Fruit fly (Drosophila melanogaster): Measurements from ENCODE around the gene CG13473.
A peak's percentile ranks its signal among the peaks of the same experiment; 100 is the strongest.

The CG13473 gene

dm6 chr3L:14759984-14760626 is 31.5 kb downstream of the CG13473 start (continued):
- TF ChIP-seq CG10321 (GFP tag; IDR thresholded peaks at IDR 0.05) = 0 out of 2 replicates have a peak, but pooled peaks have one; percentile 42
- peak; percentile 54 for TF ChIP-seq oc (tag; optimal IDR thresholded peaks at IDR 0.05)
- TF ChIP-seq btn (GFP tag; optimal IDR thresholded peaks at IDR 0.05) = no peak
- TF ChIP-seq Lhr (GFP tag; optimal IDR thresholded peaks at IDR 0.05) = peak; percentile 26
- TF ChIP-seq CG12071 (GFP tag; optimal IDR thresholded peaks at IDR 0.05) = peak; percentile 58
- TF ChIP-seq CG17912 (GFP tag; optimal IDR thresholded peaks at IDR 0.05) = no peak
- TF ChIP-seq E2f2 (GFP tag; IDR thresholded peaks at IDR 0.05) = peak; percentile 56
- TF ChIP-seq ttk (GFP tag; IDR thresholded peaks at IDR 0.05) = peak; percentile 44; the same call in 1 of the 2 replicates
- peak; percentile 14 for TF ChIP-seq CG1529 (GFP tag; optimal IDR thresholded peaks at IDR 0.05)
- TF ChIP-seq CG11504 (tag; optimal IDR thresholded peaks at IDR 0.05) = peak; percentile 78
- 0 out of 3 replicates have a peak, but pooled peaks have one; percentile 34 for TF ChIP-seq Aef1 (GFP tag; IDR thresholded peaks at IDR 0.05)
- TF ChIP-seq br (optimal IDR thresholded peaks at IDR 0.05) = no peak
- peak; percentile 19 for TF ChIP-seq Nf-YB (GFP tag; optimal IDR thresholded peaks at IDR 0.05)
- 0 out of 3 replicates have a peak, but pooled peaks have one; percentile 35 for TF ChIP-seq ase (GFP tag; IDR thresholded peaks at IDR 0.05)
- peak; percentile 44 for TF ChIP-seq Atf3 (GFP tag; optimal IDR thresholded peaks at IDR 0.05)
- no peak for TF ChIP-seq fd102C (GFP tag; optimal IDR thresholded peaks at IDR 0.05)
- peak; percentile 64 for TF ChIP-seq CG6854 (GFP tag; optimal IDR thresholded peaks at IDR 0.05)
- TF ChIP-seq prd (optimal IDR thresholded peaks at IDR 0.05) = no peak
- peak; percentile 74 for TF ChIP-seq prd (GFP tag; IDR thresholded peaks at IDR 0.05)
- peak; percentile 81 for TF ChIP-seq Sox102F (GFP tag; optimal IDR thresholded peaks at IDR 0.05)
- TF ChIP-seq CG18599 (GFP tag; optimal IDR thresholded peaks at IDR 0.05) = peak; percentile 66
- TF ChIP-seq pros (GFP tag; optimal IDR thresholded peaks at IDR 0.05) = no peak
- TF ChIP-seq CG30431 (GFP tag; optimal IDR thresholded peaks at IDR 0.05) = peak; percentile 65
- no peak for TF ChIP-seq GATAe (GFP tag; conservative IDR thresholded peaks at IDR 0.05)
- no peak for TF ChIP-seq Ets97D (GFP tag; optimal IDR thresholded peaks at IDR 0.05)
- TF ChIP-seq ewg (GFP tag; optimal IDR thresholded peaks at IDR 0.05) = peak; percentile 29
- no peak; the same call in 1 of the 2 replicates for TF ChIP-seq MBD-R2 (GFP tag; IDR thresholded peaks at IDR 0.05)
- peak; percentile 69 for TF ChIP-seq E2f1 (GFP tag; IDR thresholded peaks at IDR 0.05)
- peak; percentile 42 for TF ChIP-seq esg (GFP tag; conservative IDR thresholded peaks at IDR 0.05)
- TF ChIP-seq cas (GFP tag; IDR thresholded peaks at IDR 0.05) = no peak
- peak; percentile 41 for TF ChIP-seq BtbVII (GFP tag; optimal IDR thresholded peaks at IDR 0.05)
- TF ChIP-seq CG5180 (GFP tag; optimal IDR thresholded peaks at IDR 0.05) = peak; percentile 44
- TF ChIP-seq peb (GFP tag; IDR thresholded peaks at IDR 0.05) = no peak
- TF ChIP-seq nom (GFP tag; optimal IDR thresholded peaks at IDR 0.05) = no peak
- peak; percentile 38; the same call in 1 of the 3 replicates for TF ChIP-seq B-H1 (GFP tag; IDR thresholded peaks at IDR 0.05)
- peak; percentile 56 for TF ChIP-seq Dek (tag; optimal IDR thresholded peaks at IDR 0.05)
- TF ChIP-seq HHEX (GFP tag; optimal IDR thresholded peaks at IDR 0.05) = no peak
- peak; percentile 42 for TF ChIP-seq pho (GFP tag; optimal IDR thresholded peaks at IDR 0.05)
- 0 out of 3 replicates have a peak, but pooled peaks have one; percentile 34 for TF ChIP-seq CG2199 (GFP tag; IDR thresholded peaks at IDR 0.05)
- TF ChIP-seq CG16863 (GFP tag; optimal IDR thresholded peaks at IDR 0.05) = peak; percentile 24
- peak; percentile 65 for TF ChIP-seq Bdp1 (GFP tag; optimal IDR thresholded peaks at IDR 0.05)
- TF ChIP-seq odd (GFP tag; optimal IDR thresholded peaks at IDR 0.05) = peak; percentile 48
- peak; percentile 30 for TF ChIP-seq CG18011 (GFP tag; optimal IDR thresholded peaks at IDR 0.05)
- TF ChIP-seq Nf-YA (GFP tag; IDR thresholded peaks at IDR 0.05) = no peak
- TF ChIP-seq TFAM (GFP tag; optimal IDR thresholded peaks at IDR 0.05) = no peak
- TF ChIP-seq Oli (tag; optimal IDR thresholded peaks at IDR 0.05) = peak; percentile 77
- TF ChIP-seq Hmr (GFP tag; optimal IDR thresholded peaks at IDR 0.05) = peak; percentile 72
- no peak; the same call in 1 of the 2 replicates for TF ChIP-seq NFAT (GFP tag; IDR thresholded peaks at IDR 0.05)
- TF ChIP-seq caup (GFP tag; optimal IDR thresholded peaks at IDR 0.05; ENCODE audit: severe bottlenecking) = peak; percentile 54
